Worm (Caenorhabditis elegans): ENCODE data around the gene C09G12.17.

DNA sequence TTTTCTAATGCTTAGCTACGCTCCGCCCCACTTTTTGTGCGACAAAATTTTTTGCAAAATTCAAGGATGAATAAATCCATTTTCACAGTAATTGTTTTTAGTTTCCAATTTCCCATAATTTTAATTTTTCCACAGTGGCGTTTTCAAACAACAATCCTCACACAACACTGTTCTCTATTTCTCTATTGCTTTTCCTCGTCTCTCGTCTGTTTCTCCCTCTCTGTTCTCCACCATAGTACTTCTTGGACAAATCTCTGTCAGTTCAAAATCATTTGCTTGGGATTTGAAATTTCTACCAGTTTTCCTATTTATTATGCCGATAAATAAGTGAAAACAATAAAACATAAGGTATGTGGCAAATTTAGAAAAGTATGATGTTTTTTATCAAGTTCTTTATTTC lies 33.0 kb downstream of the C09G12.17 start, which contains the start of gene F58E2.4:
- TF ChIP-seq ham-2 (GFP tag; optimal IDR thresholded peaks at IDR 0.05), result no peak
- TF ChIP-seq pha-4 (tag; optimal IDR thresholded peaks at IDR 0.05), result no peak
- TF ChIP-seq nhr-237 (tag; optimal IDR thresholded peaks at IDR 0.05), result no peak
- TF ChIP-seq drap-1 (GFP tag; optimal IDR thresholded peaks at IDR 0.05), result no peak
- TF ChIP-seq ztf-11 (tag; optimal IDR thresholded peaks at IDR 0.05), result no peak
- no peak for TF ChIP-seq ces-1 (GFP tag; optimal IDR thresholded peaks at IDR 0.05)
- TF ChIP-seq snpc-4 (tag; optimal IDR thresholded peaks at IDR 0.05), result no peak

Measured in whole organism, mixed stage, embryonic.